Worm (Caenorhabditis elegans) whole organism, late embryonic: ENCODE results near the gene T13H5.8.

Source experiments
- ceh-19 ChIP-seq: fragments of 200-800 bp; sonication (Bioruptor generic); optimal IDR thresholded peaks from 2 replicates; lab custom pipeline; 2018; ENCODE audit warnings: mild to moderate bottlenecking, missing genetic modification characterization, missing compliant biosample characterization
- ceh-45 ChIP-seq: fragments of 200-800 bp; sonication (Bioruptor generic); IDR thresholded peaks from 2 replicates; pipeline ENCODE4 v1.3.6; 2022; ENCODE audit warnings: missing genetic modification reagents, missing genetic modification characterization, missing compliant biosample characterization
- ceh-9 ChIP-seq: sonication (generic microtip); optimal IDR thresholded peaks from 2 replicates; lab custom pipeline; 2016; ENCODE audit warnings: mild to moderate bottlenecking, missing genetic modification characterization, inconsistent platforms, missing compliant biosample characterization
- elt-2 ChIP-seq: sonication (generic microtip); optimal IDR thresholded peaks from 2 replicates; lab custom pipeline; 2016; ENCODE audit warnings: missing genetic modification reagents, missing genetic modification characterization, missing compliant biosample characterization
- ets-4 ChIP-seq: sonication (generic microtip); optimal IDR thresholded peaks from 2 replicates; lab custom pipeline; 2016; ENCODE audit warnings: missing genetic modification characterization, missing compliant biosample characterization
- hlh-15 ChIP-seq: sonication (generic microtip); optimal IDR thresholded peaks from 2 replicates; lab custom pipeline; 2016; ENCODE audit warnings: missing genetic modification characterization, missing compliant biosample characterization
- lin-11 ChIP-seq: fragments of 200-800 bp; sonication (Bioruptor generic); optimal IDR thresholded peaks from 2 replicates; lab custom pipeline; 2018; ENCODE audit warnings: mild to moderate bottlenecking, missing genetic modification characterization, missing compliant biosample characterization
- nfya-1 ChIP-seq: sonication (generic microtip); optimal IDR thresholded peaks from 2 replicates; lab custom pipeline; 2017; ENCODE audit warnings: missing genetic modification characterization, mild to moderate bottlenecking, missing compliant biosample characterization, antibody characterized with exemption, moderate library complexity
- pax-1 ChIP-seq: fragments of 150-350 bp; optimal IDR thresholded peaks from 2 replicates; lab custom pipeline; 2014; ENCODE audit warnings: missing biosample characterization, missing genetic modification characterization
- pros-1 ChIP-seq: fragments of 150-350 bp; optimal IDR thresholded peaks from 2 replicates; lab custom pipeline; 2014; ENCODE audit warnings: missing biosample characterization, missing genetic modification reagents, missing genetic modification characterization
- syd-9 ChIP-seq: sonication (generic microtip); optimal IDR thresholded peaks from 2 replicates; lab custom pipeline; 2016; ENCODE audit warnings: mild to moderate bottlenecking, missing genetic modification characterization, moderate library complexity, missing compliant biosample characterization
- tbx-2 ChIP-seq: sonication (generic microtip); optimal IDR thresholded peaks from 2 replicates; lab custom pipeline; 2016; ENCODE audit warnings: missing genetic modification characterization, missing compliant biosample characterization
- tbx-7 ChIP-seq: sonication (generic microtip); optimal IDR thresholded peaks from 2 replicates; lab custom pipeline; 2016; ENCODE audit warnings: missing genotype, missing genetic modification characterization, missing compliant biosample characterization

ce11 chrII:8561227-8561626 is 42.9 kb downstream of the T13H5.8 start, which contains the start of gene iff-2:
- TF ChIP-seq pax-1 (tag; lab: Kevin White, UChicago) (peak; percentile 83), ceh-45 (GFP tag; lab: Robert Waterston, UW) (peak; percentile 62; the same call in 1 of the 2 replicates), hlh-15 (tag; lab: Kevin White, UChicago) (no peak), tbx-2 (peak; percentile 97), tbx-7 (tag; lab: Kevin White, UChicago) (peak; percentile 48), ets-4 (peak; percentile 89), syd-9 (tag; lab: Kevin White, UChicago) (peak; percentile 83), nfya-1 (peak; percentile 97), pros-1 (peak; percentile 96), ceh-19 (peak; percentile 62), ceh-9 (tag; lab: Kevin White, UChicago) (no peak), elt-2 (tag; lab: Kevin White, UChicago) (peak; percentile 91), lin-11 (peak; percentile 13)
